Fruit fly (Drosophila melanogaster) whole organism, adult: ENCODE measurements around the gene CG14262.

Experiments used
- CG11617 ChIP-seq: fragments of 200-800 bp; sonication (Bioruptor generic); optimal IDR thresholded peaks from 2 replicates; lab custom pipeline; 2017; ENCODE audit warnings: mild to moderate bottlenecking, missing biosample characterization, missing genetic modification reagents, missing genetic modification characterization
- CG12768 ChIP-seq: fragments of 200-800 bp; sonication (Bioruptor generic); optimal IDR thresholded peaks from 2 replicates; lab custom pipeline; 2017; ENCODE audit warnings: missing biosample characterization, missing genetic modification characterization, mild to moderate bottlenecking, moderate library complexity, missing genetic modification reagents
- CG14711 ChIP-seq: fragments of 200-800 bp; sonication (Bioruptor generic); optimal IDR thresholded peaks from 2 replicates; lab custom pipeline; 2018; ENCODE audit warnings: missing biosample characterization, mild to moderate bottlenecking, missing genetic modification characterization, moderate library complexity
- CG1620 ChIP-seq: fragments of 200-800 bp; sonication (Bioruptor generic); optimal IDR thresholded peaks from 2 replicates; lab custom pipeline; 2016; ENCODE audit warnings: missing biosample characterization, missing genetic modification characterization
- CG33017 ChIP-seq: fragments of 200-800 bp; sonication (Bioruptor generic); optimal IDR thresholded peaks from 2 replicates; lab custom pipeline; 2018; ENCODE audit warnings: missing biosample characterization, mild to moderate bottlenecking, missing genetic modification characterization, moderate library complexity
- CG5204 ChIP-seq: fragments of 200-800 bp; sonication (Bioruptor generic); optimal IDR thresholded peaks from 2 replicates; lab custom pipeline; 2016; ENCODE audit warnings: missing biosample characterization, missing genetic modification characterization
- CG7045 ChIP-seq: fragments of 200-800 bp; sonication (Bioruptor generic); optimal IDR thresholded peaks from 2 replicates; lab custom pipeline; 2017; ENCODE audit warnings: missing biosample characterization, mild to moderate bottlenecking, missing genetic modification characterization
- CG7101 ChIP-seq: fragments of 200-800 bp; sonication (Bioruptor generic); optimal IDR thresholded peaks from 2 replicates; lab custom pipeline; 2018; ENCODE audit warnings: missing biosample characterization, mild to moderate bottlenecking, missing genetic modification characterization, moderate library complexity
- Clk ChIP-seq: fragments of 200-800 bp; sonication (Bioruptor generic); optimal IDR thresholded peaks from 2 replicates; lab custom pipeline; 2017; ENCODE audit warnings: missing biosample characterization, missing genetic modification characterization
- Crg-1 ChIP-seq: fragments of 200-800 bp; sonication (Bioruptor generic); optimal IDR thresholded peaks from 2 replicates; lab custom pipeline; 2016; ENCODE audit warnings: missing biosample characterization, missing genetic modification characterization
- Hr96 ChIP-seq: fragments of 200-800 bp; sonication (Bioruptor generic); optimal IDR thresholded peaks from 2 replicates; lab custom pipeline; 2016; ENCODE audit warnings: missing biosample characterization, missing genetic modification characterization
- Mnt ChIP-seq: fragments of 200-800 bp; sonication (Bioruptor generic); optimal IDR thresholded peaks from 2 replicates; lab custom pipeline; 2016; ENCODE audit warnings: missing biosample characterization, mild to moderate bottlenecking, missing genetic modification characterization
- bab1 ChIP-seq: fragments of 200-800 bp; sonication (Bioruptor generic); optimal IDR thresholded peaks from 3 replicates; lab custom pipeline; 2019; ENCODE audit warnings: missing biosample characterization, mild to moderate bottlenecking, missing genetic modification characterization, moderate library complexity
- cic ChIP-seq: fragments of 200-800 bp; sonication (Bioruptor generic); optimal IDR thresholded peaks from 2 replicates; lab custom pipeline; 2017; ENCODE audit warnings: missing biosample characterization, mild to moderate bottlenecking, missing genetic modification characterization, moderate library complexity
- cnc ChIP-seq, 2 experiments: fragments of >200 bp; optimal IDR thresholded peaks; 2 replicates each; lab custom pipeline; 2017
- kay ChIP-seq: fragments of 200-800 bp; sonication (Bioruptor generic); peaks from one replicate; lab custom pipeline; 2016; ENCODE audit warnings: missing biosample characterization, missing genetic modification characterization, borderline replicate concordance
- ovo ChIP-seq: fragments of 200-800 bp; sonication (Bioruptor generic); optimal IDR thresholded peaks from 2 replicates; lab custom pipeline; 2016; ENCODE audit warnings: missing biosample characterization, missing genetic modification characterization
- pad ChIP-seq: fragments of 200-800 bp; sonication (Bioruptor generic); optimal IDR thresholded peaks from 3 replicates; lab custom pipeline; 2017; ENCODE audit warnings: missing biosample characterization, missing genetic modification characterization, mild to moderate bottlenecking, moderate library complexity, missing genetic modification reagents
- tj ChIP-seq: fragments of 200-800 bp; sonication (Bioruptor generic); optimal IDR thresholded peaks from 3 replicates; lab custom pipeline; 2017; ENCODE audit warnings: missing biosample characterization, mild to moderate bottlenecking, missing genetic modification characterization, moderate library complexity
- toe ChIP-seq: fragments of 200-800 bp; sonication (Bioruptor generic); optimal IDR thresholded peaks from 2 replicates; lab custom pipeline; 2016; ENCODE audit warnings: missing biosample characterization, missing genetic modification characterization

The CG14262 gene

DNA sequence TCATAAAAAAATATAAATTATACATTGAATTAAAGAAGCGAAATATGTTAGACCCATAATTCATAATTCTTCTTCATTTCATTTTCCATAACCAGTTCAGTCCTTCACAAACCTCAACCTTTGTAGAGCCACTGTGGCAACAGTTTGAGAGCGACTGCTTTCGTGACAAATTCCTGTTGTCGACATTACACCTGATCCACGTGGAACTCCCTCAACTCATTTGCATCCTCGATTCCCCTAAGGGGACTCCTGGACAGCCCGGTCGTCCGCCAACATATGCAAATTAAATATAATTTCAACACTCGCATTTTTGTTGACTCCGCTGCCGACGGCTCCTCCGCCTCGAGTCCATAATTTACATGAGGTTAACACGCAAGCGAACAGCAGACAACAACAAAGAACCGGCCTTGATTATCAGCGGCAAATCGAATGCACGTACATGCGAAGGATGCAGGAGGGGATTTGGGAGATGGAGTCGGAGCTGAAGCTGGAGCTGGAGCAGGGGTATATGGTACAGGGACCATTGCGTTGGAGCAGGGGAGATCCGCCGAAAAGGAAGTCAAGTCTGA lies 39.1 kb downstream of the CG14262 start:
- TF ChIP-seq CG14711 (tag; lab: Kevin White, UChicago): no peak
- no peak for TF ChIP-seq CG7045 (GFP tag; lab: Kevin White, UChicago)
- no peak for TF ChIP-seq pad (GFP tag; lab: Kevin White, UChicago)
- TF ChIP-seq Hr96 (GFP tag; lab: Kevin White, UChicago): no peak
- no peak for TF ChIP-seq CG7101 (tag; lab: Kevin White, UChicago)
- TF ChIP-seq CG12768 (GFP tag; lab: Kevin White, UChicago): no peak
- TF ChIP-seq Clk (GFP tag; lab: Kevin White, UChicago): no peak
- TF ChIP-seq ovo (GFP tag; lab: Kevin White, UChicago): no peak
- no peak for TF ChIP-seq CG11617 (GFP tag; lab: Kevin White, UChicago)
- TF ChIP-seq cic (GFP tag; lab: Kevin White, UChicago): no peak
- TF ChIP-seq toe: no peak
- TF ChIP-seq Crg-1 (GFP tag; lab: Kevin White, UChicago): no peak
- no peak for TF ChIP-seq kay (GFP tag; lab: Kevin White, UChicago)
- no peak for TF ChIP-seq tj (GFP tag; lab: Kevin White, UChicago)

DNA sequence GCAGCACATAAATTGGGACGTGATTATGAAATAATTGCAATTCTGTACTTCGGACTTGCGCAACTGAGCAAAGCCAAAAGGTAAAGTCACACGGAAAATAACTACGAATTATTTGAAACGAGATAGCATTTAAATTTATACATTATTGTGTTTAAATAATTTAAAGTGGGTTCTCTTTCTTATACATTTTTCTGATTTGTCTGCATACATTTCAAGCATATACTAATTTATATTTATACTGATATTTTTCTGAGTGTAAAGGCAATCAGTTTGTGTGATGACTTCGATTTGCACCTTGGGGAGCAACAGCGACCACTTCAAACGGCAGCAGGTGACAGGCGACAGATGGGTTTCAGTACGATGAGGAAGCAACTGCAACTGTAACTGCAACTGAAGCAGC lies 39.7 kb downstream of the CG14262 start:
- TF ChIP-seq toe: no peak
- TF ChIP-seq kay (GFP tag; lab: Kevin White, UChicago): no peak
- no peak for TF ChIP-seq bab1 (GFP tag; lab: Kevin White, UChicago)
- TF ChIP-seq CG5204 (GFP tag; lab: Kevin White, UChicago): no peak

DNA sequence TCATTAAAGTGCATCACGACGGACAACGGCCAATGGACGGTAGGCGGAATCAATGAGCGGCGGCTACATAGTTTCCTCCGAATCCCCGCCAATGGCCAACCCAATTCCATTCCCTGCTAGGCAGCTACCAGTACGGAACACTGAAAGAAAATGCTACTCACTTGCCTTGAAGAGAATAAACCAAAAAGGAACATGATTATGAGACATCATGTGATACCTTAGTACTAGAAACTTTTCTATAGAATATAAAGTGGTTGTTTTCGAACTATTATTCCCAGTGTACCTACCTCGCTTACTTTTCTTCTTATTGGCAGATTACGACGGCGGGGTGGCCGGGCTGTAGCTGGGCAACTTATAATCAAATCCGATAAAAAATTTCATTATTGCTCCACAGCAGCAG lies 40.5 kb downstream of the CG14262 start:
- no peak for TF ChIP-seq CG7101 (tag; lab: Kevin White, UChicago)
- TF ChIP-seq CG14711 (tag; lab: Kevin White, UChicago): no peak
- no peak for TF ChIP-seq ovo (GFP tag; lab: Kevin White, UChicago)
- no peak for TF ChIP-seq CG33017 (tag; lab: Kevin White, UChicago)
- no peak for TF ChIP-seq pad (GFP tag; lab: Kevin White, UChicago)
- TF ChIP-seq CG12768 (GFP tag; lab: Kevin White, UChicago): no peak
- no peak for TF ChIP-seq Hr96 (GFP tag; lab: Kevin White, UChicago)
- no peak for TF ChIP-seq CG1620 (GFP tag; lab: Kevin White, UChicago)
- no peak for TF ChIP-seq CG11617 (GFP tag; lab: Kevin White, UChicago)
- no peak for TF ChIP-seq cic (GFP tag; lab: Kevin White, UChicago)
- no peak for TF ChIP-seq Crg-1 (GFP tag; lab: Kevin White, UChicago)
- TF ChIP-seq bab1 (GFP tag; lab: Kevin White, UChicago): no peak
- no peak for TF ChIP-seq Mnt (GFP tag; lab: Kevin White, UChicago)
- TF ChIP-seq toe: no peak

DNA sequence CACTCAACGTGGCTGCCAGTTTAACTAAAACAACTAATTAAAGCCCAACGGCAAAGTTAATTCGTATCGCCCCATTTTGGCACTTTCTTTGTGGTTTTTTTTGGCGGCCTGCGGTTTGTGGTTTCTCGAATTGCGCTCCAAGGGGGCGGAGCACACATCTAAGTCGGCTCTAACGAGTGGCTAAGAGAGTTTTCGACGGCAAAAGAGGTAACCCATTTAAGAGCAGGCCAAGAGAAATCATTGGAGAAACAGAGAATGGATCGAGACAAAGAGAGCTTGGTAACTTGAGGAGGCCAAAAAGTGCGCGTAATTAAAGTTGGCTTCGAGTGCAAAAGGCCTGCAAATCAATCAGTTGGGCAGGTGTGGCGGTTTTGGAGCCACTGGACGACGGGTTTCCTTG lies 42.2 kb downstream of the CG14262 start:
- TF ChIP-seq CG14711 (tag; lab: Kevin White, UChicago) (no peak), cnc (optimal IDR thresholded peaks at IDR 0.05; lab: Kevin White, UChicago) (no peak), toe (no peak)

DNA sequence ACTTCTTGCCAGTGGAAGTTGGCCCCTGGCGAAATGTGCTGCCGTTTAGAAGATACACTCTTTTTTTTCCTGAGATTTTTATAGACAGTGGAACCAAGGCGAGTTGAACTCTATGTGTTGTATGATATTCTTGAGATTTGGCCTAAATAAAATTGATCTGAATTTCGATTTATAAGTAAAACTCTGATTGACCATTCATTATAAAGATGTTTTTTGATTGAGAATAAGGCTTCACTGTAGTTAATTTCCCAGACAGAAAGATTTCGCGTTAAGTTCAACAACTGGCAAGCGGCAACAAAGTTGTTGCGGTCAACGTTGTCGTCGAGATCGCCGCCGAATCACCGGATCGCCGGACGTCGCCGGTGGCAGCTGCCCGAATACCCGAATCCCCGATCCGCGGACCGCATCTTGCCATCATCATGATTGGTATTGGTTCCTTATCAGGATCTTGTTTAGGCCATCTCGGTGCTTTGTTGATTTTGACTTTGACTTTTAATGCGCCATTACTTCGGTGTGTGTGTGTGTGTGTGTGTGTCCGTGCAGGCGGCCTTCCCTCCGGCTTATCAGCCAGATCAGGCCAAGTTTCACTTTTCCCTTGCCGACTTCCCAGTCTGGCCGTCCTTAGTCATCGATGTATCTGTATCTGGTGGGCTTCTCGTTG lies 43.1 kb downstream of the CG14262 start:
- TF ChIP-seq CG12768 (GFP tag; lab: Kevin White, UChicago) (no peak), CG14711 (tag; lab: Kevin White, UChicago) (no peak), CG5204 (GFP tag; lab: Kevin White, UChicago) (no peak), Hr96 (GFP tag; lab: Kevin White, UChicago) (no peak), CG1620 (GFP tag; lab: Kevin White, UChicago) (no peak), ovo (GFP tag; lab: Kevin White, UChicago) (no peak), cic (GFP tag; lab: Kevin White, UChicago) (no peak), Crg-1 (GFP tag; lab: Kevin White, UChicago) (no peak), toe (no peak), kay (GFP tag; lab: Kevin White, UChicago) (no peak)

DNA sequence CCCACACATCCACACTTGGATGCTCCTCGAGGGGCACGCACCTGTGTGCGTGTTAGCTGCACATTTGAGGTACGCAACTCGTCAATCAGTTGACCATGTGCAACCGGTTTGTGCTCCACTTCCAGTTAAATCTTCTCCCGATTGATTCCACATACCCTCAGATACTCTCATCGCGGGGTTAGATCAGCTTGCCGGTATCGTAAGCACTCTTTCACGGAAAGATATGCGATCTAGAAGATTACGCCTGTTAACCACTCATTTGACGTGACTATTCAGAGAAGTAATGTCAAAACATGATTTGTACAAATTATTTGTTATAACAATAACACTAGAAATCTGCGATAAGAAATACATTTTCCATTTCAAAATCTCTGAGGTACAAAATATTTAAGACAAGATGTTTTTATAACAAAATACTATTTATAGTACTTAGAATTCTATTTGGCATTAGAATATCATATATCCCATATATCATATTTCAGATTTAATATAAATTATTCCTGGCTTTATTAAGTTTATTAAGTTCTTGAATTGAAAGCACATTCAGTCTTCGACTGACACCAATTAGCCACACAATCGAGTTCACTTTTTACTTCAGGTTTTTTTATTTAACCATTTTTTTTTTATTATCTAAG lies 44.3 kb downstream of the CG14262 start:
- TF ChIP-seq Crg-1 (GFP tag; lab: Kevin White, UChicago): no peak
- TF ChIP-seq toe: no peak
- no peak for TF ChIP-seq tj (GFP tag; lab: Kevin White, UChicago)
- TF ChIP-seq CG14711 (tag; lab: Kevin White, UChicago): no peak
- no peak for TF ChIP-seq CG5204 (GFP tag; lab: Kevin White, UChicago)
- no peak for TF ChIP-seq Clk (GFP tag; lab: Kevin White, UChicago)
- no peak for TF ChIP-seq CG7045 (GFP tag; lab: Kevin White, UChicago)
- TF ChIP-seq Mnt (GFP tag; lab: Kevin White, UChicago): no peak
- no peak for TF ChIP-seq CG12768 (GFP tag; lab: Kevin White, UChicago)
- no peak for TF ChIP-seq CG11617 (GFP tag; lab: Kevin White, UChicago)
- TF ChIP-seq CG1620 (GFP tag; lab: Kevin White, UChicago): no peak
- no peak for TF ChIP-seq cic (GFP tag; lab: Kevin White, UChicago)
- TF ChIP-seq bab1 (GFP tag; lab: Kevin White, UChicago): no peak
- no peak for TF ChIP-seq CG7101 (tag; lab: Kevin White, UChicago)
- TF ChIP-seq CG33017 (tag; lab: Kevin White, UChicago): no peak
- TF ChIP-seq ovo (GFP tag; lab: Kevin White, UChicago): no peak
